Fruit fly (Drosophila melanogaster) whole organism, wandering third instar larva: ENCODE results near the gene Tasp1.

Experiments used
- Abd-B ChIP-seq: fragments of >200 bp; optimal IDR thresholded peaks from 2 replicates; lab custom pipeline; 2017; ENCODE audit warnings: missing biosample characterization, missing genetic modification characterization
- CG32264 ChIP-seq: fragments of 200-800 bp; sonication (Bioruptor generic); optimal IDR thresholded peaks from 2 replicates; lab custom pipeline; 2016; ENCODE audit warnings: missing biosample characterization, missing genetic modification characterization
- CG9705 ChIP-seq: fragments of 200-800 bp; sonication (Bioruptor generic); optimal IDR thresholded peaks from 2 replicates; lab custom pipeline; 2018; ENCODE audit warnings: missing biosample characterization, mild to moderate bottlenecking, missing genetic modification characterization
- CrebA ChIP-seq: fragments of 200-800 bp; sonication (Bioruptor generic); optimal IDR thresholded peaks from 2 replicates; lab custom pipeline; 2016; ENCODE audit warnings: missing biosample characterization, mild to moderate bottlenecking, missing genetic modification characterization, borderline replicate concordance
- Dfd ChIP-seq: fragments of >200 bp; optimal IDR thresholded peaks from 2 replicates; lab custom pipeline; 2017; ENCODE audit warnings: missing biosample characterization, missing genetic modification characterization
- Dif ChIP-seq: fragments of 200-275, 200-300 bp; sonication (Bioruptor generic); optimal IDR thresholded peaks from 2 replicates; lab custom pipeline; 2018; ENCODE audit warnings: missing biosample characterization, missing genetic modification characterization; ENCODE audit not compliant: partially characterized antibody
- GATAd ChIP-seq: sonication (Bioruptor generic); optimal IDR thresholded peaks from 2 replicates; lab custom pipeline; 2016; ENCODE audit warnings: missing biosample characterization, missing genetic modification characterization
- HLH106 ChIP-seq: fragments of 200-800 bp; optimal IDR thresholded peaks from 3 replicates; lab custom pipeline; 2019; ENCODE audit warnings: missing biosample characterization, mild to moderate bottlenecking, missing genetic modification characterization, moderate library complexity
- Hnf4 ChIP-seq: fragments of 200-800 bp; sonication (Bioruptor generic); optimal IDR thresholded peaks from 2 replicates; lab custom pipeline; 2016; ENCODE audit warnings: missing biosample characterization, mild to moderate bottlenecking, missing genetic modification characterization
- Hr78 ChIP-seq: fragments of >200 bp; optimal IDR thresholded peaks from 2 replicates; lab custom pipeline; 2017; ENCODE audit warnings: missing biosample characterization, missing genetic modification characterization
- Hr83 ChIP-seq: fragments of 200-300 bp; sonication (Bioruptor generic); optimal IDR thresholded peaks from 2 replicates; lab custom pipeline; 2016; ENCODE audit warnings: missing biosample characterization, mild to moderate bottlenecking, missing genetic modification characterization, moderate library complexity; ENCODE audit not compliant: poor library complexity, severe bottlenecking
- Jra ChIP-seq: sonication (Bioruptor generic); optimal IDR thresholded peaks from 2 replicates; lab custom pipeline; 2016; ENCODE audit warnings: missing biosample characterization, missing genetic modification characterization
- Mio ChIP-seq: sonication (Bioruptor generic); optimal IDR thresholded peaks from 2 replicates; lab custom pipeline; 2016; ENCODE audit warnings: missing biosample characterization, missing genetic modification characterization
- Myc ChIP-seq: fragments of >200 bp; optimal IDR thresholded peaks from 2 replicates; lab custom pipeline; 2017
- N ChIP-seq: fragments of >200 bp; optimal IDR thresholded peaks from 2 replicates; lab custom pipeline; 2018; ENCODE audit warnings: missing biosample characterization, missing external identifiers, missing genetic modification characterization
- OdsH ChIP-seq: fragments of 200-800 bp; sonication (Bioruptor generic); optimal IDR thresholded peaks from 2 replicates; lab custom pipeline; 2016; ENCODE audit warnings: missing biosample characterization, mild to moderate bottlenecking, missing genetic modification characterization
- Rel ChIP-seq, 2 experiments: fragments of 200-800 bp; sonication (Bioruptor generic) in 1 of 2; optimal IDR thresholded peaks; 2 replicates in 1 of 2; 3 replicates in 1 of 2; lab custom pipeline; 2016 to 2019; ENCODE audit warnings: mild to moderate bottlenecking in 2 of 2, missing biosample characterization in 2 of 2, missing genetic modification characterization in 2 of 2, moderate library complexity in 1 of 2
- Sp1 ChIP-seq: fragments of 200-800 bp; sonication (Bioruptor generic); optimal IDR thresholded peaks from 3 replicates; lab custom pipeline; 2019; ENCODE audit warnings: missing biosample characterization, mild to moderate bottlenecking, missing genetic modification characterization, moderate library complexity
- Vsx2 ChIP-seq: fragments of 200-300, 225-300 bp; sonication (Bioruptor generic); optimal IDR thresholded peaks from 2 replicates; lab custom pipeline; 2018; ENCODE audit warnings: missing biosample characterization, missing genetic modification characterization; ENCODE audit not compliant: partially characterized antibody
- br ChIP-seq: fragments of 200-800 bp; sonication (Bioruptor generic); optimal IDR thresholded peaks from 2 replicates; lab custom pipeline; 2016; ENCODE audit warnings: missing biosample characterization, missing genetic modification characterization
- brk ChIP-seq: fragments of 200-800 bp; sonication (Bioruptor generic); optimal IDR thresholded peaks from 2 replicates; lab custom pipeline; 2016; ENCODE audit warnings: missing biosample characterization, mild to moderate bottlenecking, missing genetic modification characterization
- dl ChIP-seq, 2 experiments: fragments of 175-275, 200-275 bp in 1 of 2; fragments of 200-275 bp in 1 of 2; sonication (Bioruptor generic); optimal IDR thresholded peaks; lab custom pipeline; 2018; ENCODE audit warnings: mild to moderate bottlenecking in 2 of 2, missing biosample characterization in 2 of 2, missing genetic modification characterization in 2 of 2, moderate library complexity in 2 of 2; ENCODE audit not compliant: partially characterized antibody in 2 of 2, insufficient read depth in 1 of 2
- dmrt93B ChIP-seq: fragments of 200-800 bp; sonication (Bioruptor generic); optimal IDR thresholded peaks from 2 replicates; lab custom pipeline; 2018; ENCODE audit warnings: missing biosample characterization, mild to moderate bottlenecking, missing genetic modification characterization
- dsf ChIP-seq: sonication (Bioruptor generic); optimal IDR thresholded peaks from 2 replicates; lab custom pipeline; 2016; ENCODE audit warnings: missing biosample characterization, missing genetic modification characterization, borderline replicate concordance
- ey ChIP-seq: fragments of 200-800 bp; sonication (Bioruptor generic); optimal IDR thresholded peaks from 2 replicates; lab custom pipeline; 2016; ENCODE audit warnings: missing biosample characterization, missing genetic modification characterization
- foxo ChIP-seq, 2 experiments: fragments of 200-800 bp; sonication (Bioruptor generic); optimal IDR thresholded peaks; 2 replicates in 1 of 2; 3 replicates in 1 of 2; lab custom pipeline; 2016 to 2017; ENCODE audit warnings: missing biosample characterization in 2 of 2, missing genetic modification characterization in 2 of 2
- fru ChIP-seq: fragments of 200-800 bp; sonication (Bioruptor generic); optimal IDR thresholded peaks from 3 replicates; lab custom pipeline; 2016; ENCODE audit warnings: missing biosample characterization, mild to moderate bottlenecking, missing genetic modification characterization
- h ChIP-seq: fragments of 200-800 bp; sonication (Bioruptor generic); optimal IDR thresholded peaks from 3 replicates; lab custom pipeline; 2016; ENCODE audit warnings: missing biosample characterization, mild to moderate bottlenecking, missing genetic modification characterization
- jim ChIP-seq: fragments of 175-275, 200-325 bp; sonication (Bioruptor generic); optimal IDR thresholded peaks from 2 replicates; lab custom pipeline; 2016; ENCODE audit warnings: missing biosample characterization, mild to moderate bottlenecking, missing genetic modification characterization
- lola ChIP-seq: fragments of >200 bp; optimal IDR thresholded peaks from 2 replicates; lab custom pipeline; 2017; ENCODE audit warnings: missing biosample characterization, missing genetic modification characterization
- pan ChIP-seq: fragments of >200 bp; optimal IDR thresholded peaks from 2 replicates; lab custom pipeline; 2017
- psq ChIP-seq: fragments of 200-800 bp; sonication (Bioruptor generic); optimal IDR thresholded peaks from 3 replicates; lab custom pipeline; 2017; ENCODE audit warnings: missing biosample characterization, mild to moderate bottlenecking, missing genetic modification characterization, moderate library complexity
- rgr ChIP-seq: fragments of 200-800 bp; sonication (Bioruptor generic); optimal IDR thresholded peaks from 3 replicates; lab custom pipeline; 2016; ENCODE audit warnings: missing biosample characterization, mild to moderate bottlenecking, missing genetic modification characterization
- sage ChIP-seq: fragments of 200-800 bp; sonication (Bioruptor generic); optimal IDR thresholded peaks from 2 replicates; lab custom pipeline; 2016; ENCODE audit warnings: missing biosample characterization, mild to moderate bottlenecking, missing genetic modification characterization
- sv ChIP-seq: fragments of 200-800 bp; sonication (Bioruptor generic); optimal IDR thresholded peaks from 3 replicates; lab custom pipeline; 2016; ENCODE audit warnings: missing biosample characterization, missing genetic modification characterization
- tai ChIP-seq: sonication (Bioruptor generic); optimal IDR thresholded peaks from 2 replicates; lab custom pipeline; 2016; ENCODE audit warnings: missing biosample characterization, missing genetic modification characterization
- usp ChIP-seq: fragments of >200 bp; optimal IDR thresholded peaks from 2 replicates; lab custom pipeline; 2017; ENCODE audit warnings: missing biosample characterization, missing genetic modification characterization
- woc ChIP-seq: sonication (Bioruptor generic); optimal IDR thresholded peaks from 2 replicates; lab custom pipeline; 2016; ENCODE audit warnings: missing biosample characterization, mild to moderate bottlenecking, missing genetic modification characterization

The Tasp1 gene

dm6 chr3L:16037048-16037477, 50.3 kb downstream of the Tasp1 start:
- TF ChIP-seq lola (GFP tag; lab: Kevin White, UChicago) (no peak), woc (GFP tag; lab: Kevin White, UChicago) (peak; percentile 39), Abd-B (GFP tag; lab: Kevin White, UChicago) (no peak), brk (peak; percentile 66), Hnf4 (peak; percentile 57), N (no peak), dsf (GFP tag; lab: Kevin White, UChicago) (no peak), sage (GFP tag; lab: Kevin White, UChicago) (no peak), fru (GFP tag; lab: Kevin White, UChicago) (peak; percentile 73), Mio (GFP tag; lab: Kevin White, UChicago) (no peak), Rel (GFP tag; optimal IDR thresholded peaks at IDR 0.05; lab: Kevin White, UChicago) (no peak), Rel (tag; optimal IDR thresholded peaks at IDR 0.05; lab: Kevin White, UChicago) (peak; percentile 22), CG32264 (GFP tag; lab: Kevin White, UChicago) (peak; percentile 31), usp (GFP tag; lab: Kevin White, UChicago) (no peak), foxo (GFP tag; optimal IDR thresholded peaks at IDR 0.05; lab: Kevin White, UChicago) (peak in 1 of 2 experiments; percentile 75), CrebA (no peak), GATAd (no peak), sv (GFP tag; lab: Kevin White, UChicago) (peak; percentile 66), psq (GFP tag; lab: Kevin White, UChicago) (peak; percentile 21), Sp1 (GFP tag; lab: Kevin White, UChicago) (peak; percentile 47), OdsH (GFP tag; lab: Kevin White, UChicago) (peak; percentile 51), CG9705 (peak; percentile 4), Jra (GFP tag; lab: Kevin White, UChicago) (peak; percentile 52), Hr83 (peak; percentile 46), Vsx2 (no peak), h (GFP tag; lab: Kevin White, UChicago) (peak; percentile 70), Dif (GFP tag; lab: Kevin White, UChicago) (no peak), br (GFP tag; lab: Kevin White, UChicago) (peak; percentile 55), dmrt93B (GFP tag; lab: Kevin White, UChicago) (peak; percentile 31), Hr78 (no peak), HLH106 (tag; lab: Kevin White, UChicago) (peak; percentile 63), ey (GFP tag; lab: Kevin White, UChicago) (peak; percentile 54), pan (lab: Kevin White, UChicago) (no peak), Dfd (GFP tag; lab: Kevin White, UChicago) (no peak), tai (GFP tag; lab: Kevin White, UChicago) (peak; percentile 18), dl (GFP tag; optimal IDR thresholded peaks at IDR 0.05; lab: Kevin White, UChicago; ENCODE audit: insufficient read depth in 1 of 2, partially characterized antibody in 2 of 2) (no peak), Myc (lab: Kevin White, UChicago) (no peak), jim (GFP tag; lab: Kevin White, UChicago) (no peak), rgr (GFP tag; lab: Kevin White, UChicago) (peak; percentile 76)
- TF ChIP-seq, all 38 proteins: peak for 21
